Worm (Caenorhabditis elegans) whole organism, mixed stage, embryonic: ENCODE data around the gene haf-1.

Experiments used
- M03D4.4 ChIP-seq: sonication (generic microtip); optimal IDR thresholded peaks from 2 replicates; lab custom pipeline; 2017; ENCODE audit warnings: mild to moderate bottlenecking, missing genetic modification characterization, missing compliant biosample characterization
- bed-3 ChIP-seq: fragments of 200-800 bp; sonication (Bioruptor generic); optimal IDR thresholded peaks from 3 replicates; lab custom pipeline; 2018; ENCODE audit warnings: mild to moderate bottlenecking, missing genetic modification characterization, moderate library complexity, missing compliant biosample characterization
- blmp-1 ChIP-seq: fragments of 150-350 bp; optimal IDR thresholded peaks from 2 replicates; lab custom pipeline; 2014; ENCODE audit warnings: missing biosample characterization, missing genetic modification characterization
- ceh-39 ChIP-seq: fragments of 150-350 bp; optimal IDR thresholded peaks from 2 replicates; lab custom pipeline; 2014; ENCODE audit warnings: missing biosample characterization, missing genetic modification characterization
- ceh-43 ChIP-seq: fragments of 200-800 bp; sonication (Bioruptor generic); optimal IDR thresholded peaks from 2 replicates; lab custom pipeline; 2018; ENCODE audit warnings: mild to moderate bottlenecking, missing genetic modification characterization, moderate library complexity, missing compliant biosample characterization
- ceh-83 ChIP-seq: fragments of 200-800 bp; sonication (Bioruptor generic); optimal IDR thresholded peaks from 2 replicates; lab custom pipeline; 2018; ENCODE audit warnings: mild to moderate bottlenecking, missing genetic modification characterization, missing compliant biosample characterization
- ces-1 ChIP-seq: fragments of 150-350 bp; optimal IDR thresholded peaks from 2 replicates; lab custom pipeline; 2014; ENCODE audit warnings: missing biosample characterization, missing genetic modification reagents, missing genetic modification characterization
- cnd-1 ChIP-seq: fragments of 200-800 bp; sonication (Bioruptor generic); optimal IDR thresholded peaks from 2 replicates; lab custom pipeline; 2018; ENCODE audit warnings: mild to moderate bottlenecking, missing genetic modification characterization, missing compliant biosample characterization
- elt-3 ChIP-seq: fragments of 150-350 bp; optimal IDR thresholded peaks from 2 replicates; lab custom pipeline; 2014; ENCODE audit warnings: missing biosample characterization, missing genetic modification characterization
- flh-1 ChIP-seq: fragments of 200-800 bp; sonication (Bioruptor generic); optimal IDR thresholded peaks from 2 replicates; lab custom pipeline; 2018; ENCODE audit warnings: mild to moderate bottlenecking, missing genetic modification characterization, moderate library complexity, missing compliant biosample characterization
- ham-2 ChIP-seq: fragments of 200-800 bp; sonication (Bioruptor generic); optimal IDR thresholded peaks from 2 replicates; lab custom pipeline; 2018; ENCODE audit warnings: mild to moderate bottlenecking, missing genetic modification characterization, missing compliant biosample characterization
- hlh-1 ChIP-seq: fragments of 150-350 bp; optimal IDR thresholded peaks from 2 replicates; lab custom pipeline; 2014; ENCODE audit warnings: missing biosample characterization, missing genetic modification reagents, missing genetic modification characterization
- lin-13 ChIP-seq: fragments of 150-350 bp; optimal IDR thresholded peaks from 2 replicates; lab custom pipeline; 2014; ENCODE audit warnings: missing biosample characterization, missing genetic modification characterization
- lin-32 ChIP-seq: fragments of 200-800 bp; sonication (Bioruptor generic); optimal IDR thresholded peaks from 2 replicates; lab custom pipeline; 2018; ENCODE audit warnings: mild to moderate bottlenecking, missing genetic modification characterization, missing compliant biosample characterization
- lsy-2 ChIP-seq: fragments of 150-350 bp; optimal IDR thresholded peaks from 2 replicates; lab custom pipeline; 2014; ENCODE audit warnings: missing biosample characterization, missing genetic modification characterization
- mab-5 ChIP-seq: fragments of 150-350 bp; optimal IDR thresholded peaks from 2 replicates; lab custom pipeline; 2014; ENCODE audit warnings: missing biosample characterization, missing genetic modification characterization
- mep-1 ChIP-seq: fragments of 150-350 bp; optimal IDR thresholded peaks from 2 replicates; lab custom pipeline; 2017; ENCODE audit warnings: missing biosample characterization, missing genetic modification reagents, missing genetic modification characterization, inconsistent platforms
- mls-2 ChIP-seq: sonication (generic microtip); optimal IDR thresholded peaks from 2 replicates; lab custom pipeline; 2016; ENCODE audit warnings: mild to moderate bottlenecking, missing genetic modification characterization, moderate library complexity, missing compliant biosample characterization
- nhr-12 ChIP-seq: fragments of 150-350 bp; optimal IDR thresholded peaks from 2 replicates; lab custom pipeline; 2014; ENCODE audit warnings: missing biosample characterization, missing genetic modification characterization
- nhr-2 ChIP-seq: fragments of 150-350 bp; optimal IDR thresholded peaks from 2 replicates; lab custom pipeline; 2014; ENCODE audit warnings: missing biosample characterization, missing genetic modification characterization
- nhr-237 ChIP-seq: fragments of 150-350 bp; optimal IDR thresholded peaks from 2 replicates; lab custom pipeline; 2014; ENCODE audit warnings: missing biosample characterization, missing genetic modification characterization
- nhr-28 ChIP-seq: fragments of 150-350 bp; optimal IDR thresholded peaks from 2 replicates; lab custom pipeline; 2014; ENCODE audit warnings: missing biosample characterization, missing genetic modification characterization
- nhr-76 ChIP-seq: sonication (generic microtip); optimal IDR thresholded peaks from 2 replicates; lab custom pipeline; 2017; ENCODE audit warnings: missing biosample characterization, missing genetic modification characterization
- sem-2 ChIP-seq: fragments of 200-800 bp; sonication (Bioruptor generic); optimal IDR thresholded peaks from 2 replicates; lab custom pipeline; 2018; ENCODE audit warnings: mild to moderate bottlenecking, missing genetic modification characterization, missing compliant biosample characterization
- sptf-1 ChIP-seq: sonication (generic microtip); optimal IDR thresholded peaks from 2 replicates; lab custom pipeline; 2017; ENCODE audit warnings: mild to moderate bottlenecking, missing genetic modification characterization, moderate library complexity, missing compliant biosample characterization
- unc-120 ChIP-seq: sonication (generic microtip); optimal IDR thresholded peaks from 2 replicates; lab custom pipeline; 2017; ENCODE audit warnings: missing genetic modification characterization, missing compliant biosample characterization; ENCODE audit not compliant: poor library complexity, severe bottlenecking
- unc-39 ChIP-seq: fragments of 150-350 bp; optimal IDR thresholded peaks from 2 replicates; lab custom pipeline; 2014; ENCODE audit warnings: missing biosample characterization, missing genetic modification characterization
- unc-62 ChIP-seq: fragments of 150-350 bp; optimal IDR thresholded peaks from 2 replicates; lab custom pipeline; 2014; ENCODE audit warnings: missing biosample characterization, missing genetic modification reagents, missing genetic modification characterization
- zip-8 ChIP-seq: fragments of 150-350 bp; optimal IDR thresholded peaks from 2 replicates; lab custom pipeline; 2014; ENCODE audit warnings: missing biosample characterization, missing genetic modification characterization
- ztf-11 ChIP-seq: fragments of 150-350 bp; optimal IDR thresholded peaks from 2 replicates; lab custom pipeline; 2014; ENCODE audit warnings: missing biosample characterization, missing genetic modification characterization

The haf-1 gene

DNA sequence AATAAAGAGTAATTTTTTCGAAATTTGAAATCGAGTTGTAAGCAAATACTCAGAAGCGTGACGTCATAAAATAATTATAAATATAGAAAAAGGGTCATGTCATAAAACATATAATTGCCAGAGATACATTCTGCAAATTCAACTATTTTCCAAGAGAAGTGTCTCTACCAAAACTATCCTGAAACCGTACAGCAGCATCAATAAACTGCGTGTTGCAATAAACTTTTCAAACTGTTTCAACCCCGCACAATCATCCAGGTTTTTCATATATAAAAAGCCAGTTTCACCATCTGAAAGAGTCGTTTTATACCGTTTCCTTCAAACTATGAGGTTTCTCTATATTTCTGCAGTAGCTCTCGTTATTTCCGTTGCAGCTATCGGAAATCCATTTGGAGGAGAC is 32.7 kb upstream of the haf-1 start, which contains the start of gene C49C3.11:
Gene C49C3.11 (plus strand): TSS at position 301 of the 400 bp plus-strand sequence.
- TF ChIP-seq unc-39 (tag; lab: Kevin White, UChicago): no peak
- TF ChIP-seq unc-120 (tag; lab: Kevin White, UChicago): no peak
- TF ChIP-seq unc-62 (GFP tag; lab: Kevin White, UChicago): no peak
- TF ChIP-seq nhr-76: no peak
- no peak for TF ChIP-seq nhr-237 (tag; lab: Kevin White, UChicago)
- no peak for TF ChIP-seq ceh-39 (tag; lab: Kevin White, UChicago)
- TF ChIP-seq nhr-2 (tag; lab: Kevin White, UChicago): no peak
- TF ChIP-seq ztf-11 (tag; lab: Kevin White, UChicago): no peak
- no peak for TF ChIP-seq M03D4.4
- TF ChIP-seq mls-2 (tag; lab: Kevin White, UChicago): no peak
- no peak for TF ChIP-seq lin-32 (GFP tag; lab: Kevin White, UChicago)
- no peak for TF ChIP-seq hlh-1 (tag; lab: Kevin White, UChicago)
- no peak for TF ChIP-seq sptf-1 (tag; lab: Kevin White, UChicago)
- no peak for TF ChIP-seq elt-3
- TF ChIP-seq blmp-1: no peak
- TF ChIP-seq mep-1: no peak
- no peak for TF ChIP-seq bed-3 (GFP tag; lab: Kevin White, UChicago)
- no peak for TF ChIP-seq ham-2 (GFP tag; lab: Kevin White, UChicago)
- no peak for TF ChIP-seq sem-2 (GFP tag; lab: Kevin White, UChicago)
- no peak for TF ChIP-seq mab-5 (tag; lab: Kevin White, UChicago)

DNA sequence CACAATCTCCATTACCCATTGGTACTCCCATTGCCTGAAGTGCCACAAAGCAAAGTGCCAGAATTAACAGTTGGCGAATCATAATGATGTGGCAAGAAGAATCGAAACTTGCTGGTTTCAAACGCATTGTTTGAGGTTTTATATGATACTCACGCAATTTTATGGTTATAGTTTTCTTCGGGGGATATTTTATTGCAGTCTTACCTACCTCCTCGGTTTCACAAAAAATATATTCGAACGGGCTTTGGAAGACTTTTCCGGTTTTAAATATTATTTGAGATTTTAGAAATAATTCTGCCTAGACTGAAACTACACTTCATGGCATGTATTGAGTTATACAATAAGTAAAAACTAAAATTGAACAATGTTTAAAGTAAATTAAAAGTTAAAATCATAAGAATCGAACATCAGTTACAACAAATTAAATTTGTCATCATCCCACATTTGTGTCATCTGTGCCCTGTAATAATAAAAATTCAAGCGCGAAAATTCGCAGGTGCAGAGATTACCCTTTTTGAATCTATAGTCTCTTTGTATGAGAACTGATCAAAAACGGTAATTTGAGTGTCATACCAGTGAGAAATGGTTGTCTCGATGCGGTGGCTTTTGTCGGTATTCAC is 29.5 kb upstream of the haf-1 start, which contains the start of the genes clec-197 and clec-198:
Gene clec-197 (minus strand): TSS at position 101 of the 620 bp plus-strand sequence.
Gene clec-198 (plus strand): TSS at position 570 of the 620 bp plus-strand sequence.
- TF ChIP-seq sem-2 (GFP tag; lab: Kevin White, UChicago) (no peak), unc-62 (GFP tag; lab: Kevin White, UChicago) (no peak), zip-8 (tag; lab: Kevin White, UChicago) (no peak), hlh-1 (tag; lab: Kevin White, UChicago) (no peak), cnd-1 (tag; lab: Kevin White, UChicago) (no peak), ceh-43 (GFP tag; lab: Kevin White, UChicago) (no peak), sptf-1 (tag; lab: Kevin White, UChicago) (no peak), nhr-28 (no peak), nhr-76 (no peak), mls-2 (tag; lab: Kevin White, UChicago) (no peak), lsy-2 (no peak), lin-13 (tag; lab: Kevin White, UChicago) (no peak)

ce11 chrIV:17351586-17351985 is 24.6 kb upstream of the haf-1 start, which contains the start of gene clec-199:
TSS of gene clec-199 (plus strand) at chrIV:17351886.
- TF ChIP-seq ces-1 (GFP tag; lab: Kevin White, UChicago) (no peak), cnd-1 (tag; lab: Kevin White, UChicago) (no peak), nhr-2 (tag; lab: Kevin White, UChicago) (no peak)
- TF ChIP-seq, all 35 proteins: peak for 0

- TF ChIP-seq nhr-12 (tag; lab: Kevin White, UChicago) (no peak), nhr-28 (no peak), elt-3 (no peak), nhr-237 (tag; lab: Kevin White, UChicago) (no peak), mep-1 (no peak), nhr-2 (tag; lab: Kevin White, UChicago) (no peak), hlh-1 (tag; lab: Kevin White, UChicago) (no peak), lin-13 (tag; lab: Kevin White, UChicago) (no peak), M03D4.4 (no peak), mls-2 (tag; lab: Kevin White, UChicago) (no peak), lin-32 (GFP tag; lab: Kevin White, UChicago) (no peak), flh-1 (GFP tag; lab: Kevin White, UChicago) (no peak), ceh-83 (GFP tag; lab: Kevin White, UChicago) (no peak)
Observed at ce11 chrIV:17361143-17361542, 15.1 kb upstream of the haf-1 start, which contains the start of gene clec-202. TSS of gene clec-202 (plus strand) at chrIV:17361443.

ce11 chrIV:17367294-17367693 is 8.9 kb upstream of the haf-1 start, which contains the start of gene zipt-17:
TSS of gene zipt-17 (minus strand) at chrIV:17367394.
- TF ChIP-seq cnd-1 (tag; lab: Kevin White, UChicago) (no peak), elt-3 (no peak), zip-8 (tag; lab: Kevin White, UChicago) (no peak), nhr-237 (tag; lab: Kevin White, UChicago) (no peak), bed-3 (GFP tag; lab: Kevin White, UChicago) (no peak), lin-32 (GFP tag; lab: Kevin White, UChicago) (no peak), flh-1 (GFP tag; lab: Kevin White, UChicago) (no peak), nhr-28 (no peak), ham-2 (GFP tag; lab: Kevin White, UChicago) (no peak), nhr-76 (no peak), unc-62 (GFP tag; lab: Kevin White, UChicago) (no peak)
